Worm (Caenorhabditis elegans) whole organism, L3 larva: ENCODE data around the gene idhb-1.

Source experiments
- ZK546.5 ChIP-seq: sonication (generic microtip); optimal IDR thresholded peaks from 2 replicates; lab custom pipeline; 2017; ENCODE audit warnings: missing biosample characterization, missing genetic modification characterization
- aly-2 ChIP-seq: fragments of 150-350 bp; optimal IDR thresholded peaks from 2 replicates; lab custom pipeline; 2014; ENCODE audit warnings: missing biosample characterization, missing genetic modification characterization
- egl-27 ChIP-seq: sonication (generic microtip); optimal IDR thresholded peaks from 4 replicates; lab custom pipeline; 2017; ENCODE audit warnings: missing biosample characterization, missing genetic modification reagents, missing genetic modification characterization
- elt-1 ChIP-seq: fragments of 150-350 bp; optimal IDR thresholded peaks from 2 replicates; lab custom pipeline; 2014; ENCODE audit warnings: missing biosample characterization, missing genetic modification characterization
- fkh-10 ChIP-seq: sonication (generic microtip); optimal IDR thresholded peaks from 2 replicates; lab custom pipeline; 2017; ENCODE audit warnings: missing biosample characterization, missing genetic modification reagents, missing genetic modification characterization
- fos-1 ChIP-seq: fragments of 150-350 bp; optimal IDR thresholded peaks from 2 replicates; lab custom pipeline; 2014; ENCODE audit warnings: missing biosample characterization, missing genetic modification characterization
- lin-39 ChIP-seq: fragments of 150-350 bp; optimal IDR thresholded peaks from 2 replicates; lab custom pipeline; 2018; ENCODE audit warnings: missing biosample characterization, missing genetic modification reagents, missing genetic modification characterization
- lsy-12 ChIP-seq: sonication (generic microtip); optimal IDR thresholded peaks from 2 replicates; lab custom pipeline; 2016; ENCODE audit warnings: mild to moderate bottlenecking, missing genetic modification characterization, missing compliant biosample characterization
- nhr-25 ChIP-seq: sonication (generic microtip); optimal IDR thresholded peaks from 2 replicates; lab custom pipeline; 2017; ENCODE audit warnings: missing biosample characterization, missing genetic modification characterization
- nhr-76 ChIP-seq: fragments of 150-350 bp; sonication (generic microtip); optimal IDR thresholded peaks from 5 replicates; lab custom pipeline; 2014; ENCODE audit warnings: missing biosample characterization, missing genetic modification characterization
- pha-4 ChIP-seq: fragments of 150-350 bp; optimal IDR thresholded peaks from 2 replicates; lab custom pipeline; 2014; ENCODE audit warnings: missing biosample characterization, missing genetic modification reagents, missing genetic modification characterization
- sea-2 ChIP-seq: fragments of 150-350 bp; sonication (generic microtip); optimal IDR thresholded peaks from 4 replicates; lab custom pipeline; 2014; ENCODE audit warnings: missing biosample characterization, missing genetic modification reagents, missing genetic modification characterization
- snpc-4 ChIP-seq: fragments of 150-350 bp; optimal IDR thresholded peaks from 2 replicates; lab custom pipeline; 2014; ENCODE audit warnings: missing biosample characterization, missing genetic modification characterization
- zag-1 ChIP-seq: fragments of 150-350 bp; optimal IDR thresholded peaks from 2 replicates; lab custom pipeline; 2014; ENCODE audit warnings: missing biosample characterization, missing genetic modification characterization

DNA sequence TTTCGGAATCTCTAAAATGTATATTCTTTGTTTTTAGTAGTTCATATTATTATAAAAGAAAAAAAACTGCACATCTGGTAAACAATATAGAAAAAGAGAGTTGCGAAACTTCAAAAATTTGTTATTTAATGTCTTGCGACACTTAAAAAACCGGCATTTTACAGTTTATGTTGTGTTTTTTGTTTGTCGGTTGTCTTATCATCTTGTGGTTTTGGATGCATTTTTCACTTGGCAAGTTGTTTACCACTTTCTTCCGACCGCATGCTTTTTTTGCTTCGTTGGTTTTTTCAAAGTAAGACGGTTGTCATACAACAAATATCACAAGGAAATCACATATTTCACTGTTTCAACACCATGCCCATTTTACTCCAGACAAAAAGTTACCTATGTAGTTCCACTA, 28.2 kb downstream of the idhb-1 start:
- no peak for TF ChIP-seq nhr-25 (tag; lab: Kevin White, UChicago)
- TF ChIP-seq ZK546.5, result no peak
- no peak for TF ChIP-seq snpc-4 (tag; lab: Kevin White, UChicago)
- no peak for TF ChIP-seq elt-1
- no peak for TF ChIP-seq lin-39 (tag; lab: Kevin White, UChicago)
- no peak for TF ChIP-seq lsy-12 (tag; lab: Kevin White, UChicago)
- no peak for TF ChIP-seq aly-2 (tag; lab: Kevin White, UChicago)
- TF ChIP-seq fkh-10 (GFP tag; lab: Kevin White, UChicago), result no peak
- peak; percentile 57 for TF ChIP-seq pha-4 (tag; lab: Kevin White, UChicago)
- no peak for TF ChIP-seq egl-27 (tag; lab: Kevin White, UChicago)
- no peak for TF ChIP-seq nhr-76 (tag; lab: Kevin White, UChicago)
- TF ChIP-seq zag-1, result no peak
- TF ChIP-seq fos-1 (tag; lab: Kevin White, UChicago), result no peak
- TF ChIP-seq sea-2 (GFP tag; lab: Kevin White, UChicago), result no peak
